Worm (Caenorhabditis elegans) whole organism, young adult: ENCODE measurements around the gene F53A9.8.

Experiments
- F22D6.2 ChIP-seq: sonication (generic microtip); optimal IDR thresholded peaks from 2 replicates; lab custom pipeline; 2016; ENCODE audit warnings: mild to moderate bottlenecking, missing genetic modification characterization, missing compliant biosample characterization
- F33H1.4 ChIP-seq: fragments of 200-800 bp; sonication (Bioruptor generic); IDR thresholded peaks from 2 replicates; pipeline ENCODE4 v1.3.6; 2022; ENCODE audit warnings: missing genetic modification reagents, missing genetic modification characterization, missing compliant biosample characterization
- F37B4.10 ChIP-seq: fragments of 200-800 bp; sonication (Bioruptor generic); IDR thresholded peaks from 2 replicates; pipeline ENCODE4 v1.3.6; 2022; ENCODE audit warnings: missing genetic modification characterization, missing compliant biosample characterization
- F39B2.1 ChIP-seq: fragments of 200-800 bp; sonication (Bioruptor generic); IDR thresholded peaks from 2 replicates; pipeline ENCODE4 v1.3.6; 2022; ENCODE audit warnings: missing genetic modification reagents, missing genetic modification characterization, missing compliant biosample characterization
- F52B5.7 ChIP-seq: sonication (generic microtip); optimal IDR thresholded peaks from 2 replicates; lab custom pipeline; 2016; ENCODE audit warnings: mild to moderate bottlenecking, missing genetic modification characterization, missing compliant biosample characterization
- F57C9.4 ChIP-seq: sonication (generic microtip); optimal IDR thresholded peaks from 2 replicates; lab custom pipeline; 2017; ENCODE audit warnings: mild to moderate bottlenecking, missing genetic modification characterization, missing compliant biosample characterization
- Y56A3A.18 ChIP-seq: fragments of 200-800 bp; sonication (Bioruptor generic); IDR thresholded peaks from 2 replicates; pipeline ENCODE4 v1.3.6; 2022; ENCODE audit warnings: missing genetic modification reagents, missing genetic modification characterization, missing compliant biosample characterization
- Y79H2A.3 ChIP-seq: fragments of 200-800 bp; sonication (Bioruptor generic); conservative IDR thresholded peaks from 2 replicates; pipeline ENCODE4 v1.3.6; 2022; ENCODE audit warnings: missing genetic modification reagents, missing genetic modification characterization, missing compliant biosample characterization
- atf-7 ChIP-seq: sonication (generic microtip); optimal IDR thresholded peaks from 2 replicates; lab custom pipeline; 2017; ENCODE audit warnings: mild to moderate bottlenecking, missing genetic modification characterization, missing compliant biosample characterization
- cebp-1 ChIP-seq, 2 experiments: fragments of 200-800 bp in 1 of 2; sonication (Bioruptor generic) in 1 of 2; sonication (generic microtip) in 1 of 2; IDR thresholded peaks in 1 of 2; optimal IDR thresholded peaks in 1 of 2; 2 replicates each; pipeline versions ENCODE4 v1.3.6 to Lab custom; 2017 to 2022; ENCODE audit warnings: missing compliant biosample characterization in 2 of 2, missing genetic modification characterization in 2 of 2, mild to moderate bottlenecking in 1 of 2, missing genetic modification reagents in 1 of 2, moderate library complexity in 1 of 2
- ceh-27 ChIP-seq: fragments of 200-800 bp; sonication (Bioruptor generic); optimal IDR thresholded peaks from 2 replicates; lab custom pipeline; 2018; ENCODE audit warnings: mild to moderate bottlenecking, missing genetic modification characterization, moderate library complexity, missing compliant biosample characterization
- ceh-40 ChIP-seq: fragments of 200-800 bp; sonication (Bioruptor generic); IDR thresholded peaks from 2 replicates; pipeline ENCODE4 v1.3.6; 2022; ENCODE audit warnings: missing genetic modification characterization, missing compliant biosample characterization
- ceh-58 ChIP-seq: fragments of 200-800 bp; sonication (Bioruptor generic); IDR thresholded peaks from 2 replicates; pipeline ENCODE4 v1.3.6; 2022; ENCODE audit warnings: missing genetic modification characterization, missing compliant biosample characterization
- chd-7 ChIP-seq: sonication (generic microtip); optimal IDR thresholded peaks from 2 replicates; lab custom pipeline; 2016; ENCODE audit warnings: mild to moderate bottlenecking, missing genetic modification characterization, moderate library complexity, missing compliant biosample characterization
- die-1 ChIP-seq: sonication (generic microtip); optimal IDR thresholded peaks from 2 replicates; lab custom pipeline; 2016; ENCODE audit warnings: missing genotype, mild to moderate bottlenecking, missing genetic modification characterization, missing compliant biosample characterization
- dpl-1 ChIP-seq: fragments of 150-350 bp; optimal IDR thresholded peaks from 2 replicates; lab custom pipeline; 2014; ENCODE audit warnings: missing biosample characterization, missing genetic modification reagents, missing genetic modification characterization
- egl-18 ChIP-seq: fragments of 200-800 bp; sonication (Bioruptor generic); IDR thresholded peaks from 2 replicates; pipeline ENCODE4 v1.3.6; 2022; ENCODE audit warnings: missing genetic modification reagents, missing genetic modification characterization, missing compliant biosample characterization
- gei-17 ChIP-seq: fragments of 200-800 bp; sonication (Bioruptor generic); optimal IDR thresholded peaks from 2 replicates; lab custom pipeline; 2018; ENCODE audit warnings: mild to moderate bottlenecking, missing genetic modification characterization, missing compliant biosample characterization
- hlh-12 ChIP-seq: sonication (generic microtip); optimal IDR thresholded peaks from 2 replicates; lab custom pipeline; 2016; ENCODE audit warnings: missing genetic modification characterization, missing compliant biosample characterization
- hlh-26 ChIP-seq: fragments of 200-800 bp; sonication (Bioruptor generic); conservative IDR thresholded peaks from 2 replicates; pipeline ENCODE4 v1.3.6; 2022; ENCODE audit warnings: missing genetic modification reagents, missing genetic modification characterization, missing compliant biosample characterization
- hmg-1.2 ChIP-seq: fragments of 200-800 bp; sonication (Bioruptor generic); IDR thresholded peaks from 2 replicates; pipeline ENCODE4 v1.3.6; 2022; ENCODE audit warnings: missing genetic modification reagents, missing genetic modification characterization, missing compliant biosample characterization
- hsf-1 ChIP-seq: fragments of 200-800 bp; sonication (Bioruptor generic); IDR thresholded peaks from 2 replicates; pipeline ENCODE4 v1.3.6; 2022; ENCODE audit warnings: missing genetic modification reagents, missing genetic modification characterization, missing compliant biosample characterization
- lin-54 ChIP-seq: fragments of 200-800 bp; sonication (Bioruptor generic); optimal IDR thresholded peaks from 2 replicates; lab custom pipeline; 2018; ENCODE audit warnings: mild to moderate bottlenecking, missing genetic modification characterization, missing compliant biosample characterization
- lir-1 ChIP-seq: fragments of 200-800 bp; sonication (Bioruptor generic); conservative IDR thresholded peaks from 2 replicates; pipeline ENCODE4 v1.3.6; 2022; ENCODE audit warnings: missing genetic modification reagents, missing genetic modification characterization, missing compliant biosample characterization
- lsl-1 ChIP-seq: fragments of 200-800 bp; sonication (Bioruptor generic); optimal IDR thresholded peaks from 2 replicates; lab custom pipeline; 2018; ENCODE audit warnings: mild to moderate bottlenecking, missing genetic modification characterization, moderate library complexity, missing compliant biosample characterization
- madf-10 ChIP-seq: sonication (generic microtip); optimal IDR thresholded peaks from 2 replicates; lab custom pipeline; 2016; ENCODE audit warnings: mild to moderate bottlenecking, missing genetic modification characterization, missing compliant biosample characterization
- madf-3 ChIP-seq: fragments of 200-800 bp; sonication (Bioruptor generic); IDR thresholded peaks from 2 replicates; pipeline ENCODE4 v1.3.6; 2022; ENCODE audit warnings: missing genetic modification reagents, missing genetic modification characterization, missing compliant biosample characterization
- madf-8 ChIP-seq: fragments of 200-800 bp; sonication (Bioruptor generic); conservative IDR thresholded peaks from 2 replicates; pipeline ENCODE4 v1.3.6; 2022; ENCODE audit warnings: missing genetic modification reagents, missing genetic modification characterization, missing compliant biosample characterization
- mcd-1 ChIP-seq: fragments of 200-800 bp; sonication (Bioruptor generic); IDR thresholded peaks from 2 replicates; pipeline ENCODE4 v1.3.6; 2022; ENCODE audit warnings: missing genetic modification reagents, missing genetic modification characterization, missing compliant biosample characterization
- mel-28 ChIP-seq: sonication (generic microtip); optimal IDR thresholded peaks from 2 replicates; lab custom pipeline; 2016; ENCODE audit warnings: borderline replicate concordance, mild to moderate bottlenecking, missing genetic modification characterization, missing compliant biosample characterization
- nhr-120 ChIP-seq: fragments of 200-800 bp; sonication (Bioruptor generic); IDR thresholded peaks from 2 replicates; pipeline ENCODE4 v1.3.6; 2022; ENCODE audit warnings: missing genetic modification characterization, missing compliant biosample characterization
- nhr-80 ChIP-seq: sonication (generic microtip); optimal IDR thresholded peaks from 2 replicates; lab custom pipeline; 2016; ENCODE audit warnings: missing genetic modification characterization, missing compliant biosample characterization
- nhr-90 ChIP-seq: sonication (generic microtip); optimal IDR thresholded peaks from 2 replicates; lab custom pipeline; 2016; ENCODE audit warnings: missing genotype, mild to moderate bottlenecking, missing genetic modification characterization, missing compliant biosample characterization
- rpc-1 ChIP-seq, 2 experiments: fragments of 150-350 bp in 1 of 2; sonication (generic microtip) in 1 of 2; optimal IDR thresholded peaks; 2 replicates each; lab custom pipeline; 2014 to 2018; ENCODE audit warnings: missing biosample characterization in 1 of 2, missing genetic modification characterization in 1 of 2, missing genetic modification reagents in 1 of 2, missing genotype in 1 of 2
- snpc-1.3 ChIP-seq: sonication (generic microtip); optimal IDR thresholded peaks from 2 replicates; lab custom pipeline; 2017; ENCODE audit warnings: missing genetic modification characterization, mild to moderate bottlenecking, missing compliant biosample characterization, antibody characterized with exemption, moderate library complexity, missing genotype, missing genetic modification reagents; ENCODE audit not compliant: insufficient read depth
- snpc-3.4 ChIP-seq: sonication (generic microtip); optimal IDR thresholded peaks from 2 replicates; lab custom pipeline; 2017; ENCODE audit warnings: missing genetic modification characterization, mild to moderate bottlenecking, missing compliant biosample characterization, antibody characterized with exemption, moderate library complexity, missing genotype, missing genetic modification reagents
- tbp1 ChIP-seq: fragments of 200-800 bp; sonication (Bioruptor generic); optimal IDR thresholded peaks from 2 replicates; lab custom pipeline; 2018; ENCODE audit warnings: mild to moderate bottlenecking, missing genetic modification characterization, missing compliant biosample characterization
- zfh-2 ChIP-seq: fragments of 200-800 bp; sonication (Bioruptor generic); conservative IDR thresholded peaks from 2 replicates; pipeline ENCODE4 v1.3.6; 2022; ENCODE audit warnings: missing genetic modification reagents, missing genetic modification characterization, missing compliant biosample characterization
- ztf-26 ChIP-seq: sonication (generic microtip); optimal IDR thresholded peaks from 2 replicates; lab custom pipeline; 2017; ENCODE audit warnings: missing genetic modification characterization, missing compliant biosample characterization

The F53A9.8 gene

ce11 chrX:8763607-8764006 is 44.9 kb upstream of the F53A9.8 start, which contains the start of gene zig-12:
Gene zig-12, plus strand, starts transcription at chrX:8763907.
- TF ChIP-seq hlh-26 (GFP tag; lab: Robert Waterston, UW) = no peak
- no peak for TF ChIP-seq hsf-1 (GFP tag; lab: Robert Waterston, UW)
- TF ChIP-seq F33H1.4 = no peak
- TF ChIP-seq ceh-40 = no peak
- TF ChIP-seq F52B5.7 = no peak
- no peak for TF ChIP-seq egl-18 (GFP tag; lab: Robert Waterston, UW)
- no peak for TF ChIP-seq zfh-2 (GFP tag; lab: Robert Waterston, UW)
- TF ChIP-seq rpc-1 (optimal IDR thresholded peaks at IDR 0.05; lab: Kevin White, UChicago) = no peak
- TF ChIP-seq rpc-1 (tag; optimal IDR thresholded peaks at IDR 0.05; lab: Kevin White, UChicago) = no peak
- TF ChIP-seq snpc-1.3 (tag; lab: Kevin White, UChicago) = no peak

ce11 chrX:8762927-8763326 is 44.2 kb upstream of the F53A9.8 start:
- TF ChIP-seq F57C9.4 (tag; lab: Kevin White, UChicago) = no peak
- no peak for TF ChIP-seq madf-3 (GFP tag; lab: Robert Waterston, UW)
- TF ChIP-seq Y79H2A.3 (GFP tag; lab: Robert Waterston, UW) = no peak
- TF ChIP-seq lsl-1 (GFP tag; lab: Kevin White, UChicago) = no peak
- no peak for TF ChIP-seq Y56A3A.18 (GFP tag; lab: Robert Waterston, UW)
- no peak for TF ChIP-seq nhr-80 (tag; lab: Kevin White, UChicago)
- no peak for TF ChIP-seq atf-7 (tag; lab: Kevin White, UChicago)
- no peak for TF ChIP-seq die-1
- TF ChIP-seq ceh-27 (GFP tag; lab: Kevin White, UChicago) = no peak
- no peak for TF ChIP-seq F39B2.1 (GFP tag; lab: Robert Waterston, UW)
- TF ChIP-seq chd-7 (tag; lab: Kevin White, UChicago) = no peak
- no peak for TF ChIP-seq ztf-26 (tag; lab: Kevin White, UChicago)
- TF ChIP-seq lir-1 = no peak
- no peak for TF ChIP-seq nhr-120 (GFP tag; lab: Robert Waterston, UW)

- TF ChIP-seq madf-10 (no peak), hlh-12 (tag; lab: Kevin White, UChicago) (no peak), egl-18 (GFP tag; lab: Robert Waterston, UW) (no peak), F22D6.2 (tag; lab: Kevin White, UChicago) (no peak), gei-17 (GFP tag; lab: Kevin White, UChicago) (no peak)
These were observed 42.8 kb upstream of the F53A9.8 start, which contains the start of gene M02D8.5 for ce11 chrX:8761497-8761896. Gene M02D8.5, minus strand, starts transcription at chrX:8761597.

- TF ChIP-seq mcd-1 (GFP tag; lab: Robert Waterston, UW) = no peak
- no peak for TF ChIP-seq snpc-3.4 (tag; lab: Kevin White, UChicago)
- no peak for TF ChIP-seq mel-28 (tag; lab: Kevin White, UChicago)
- TF ChIP-seq cebp-1 (GFP tag; IDR thresholded peaks at IDR 0.05; lab: Robert Waterston, UW) = no peak
- TF ChIP-seq cebp-1 (tag; optimal IDR thresholded peaks at IDR 0.05; lab: Kevin White, UChicago) = no peak
- TF ChIP-seq F37B4.10 = no peak
- TF ChIP-seq lin-54 (GFP tag; lab: Kevin White, UChicago) = no peak
- TF ChIP-seq dpl-1 (GFP tag; lab: Kevin White, UChicago) = no peak
- TF ChIP-seq madf-8 (GFP tag; lab: Robert Waterston, UW) = no peak
- no peak for TF ChIP-seq lsl-1 (GFP tag; lab: Kevin White, UChicago)
- no peak for TF ChIP-seq tbp1
- TF ChIP-seq ceh-58 (GFP tag; lab: Robert Waterston, UW) = no peak
- no peak for TF ChIP-seq zfh-2 (GFP tag; lab: Robert Waterston, UW)
- TF ChIP-seq nhr-90 (tag; lab: Kevin White, UChicago) = no peak
- TF ChIP-seq hmg-1.2 = no peak
These were observed 42.4 kb upstream of the F53A9.8 start for ce11 chrX:8761060-8761459.
